Fruit fly (Drosophila melanogaster) whole organism, wandering third instar larva: ENCODE results near the gene CG42399.

Source experiments
- Abd-B ChIP-seq: fragments of >200 bp; optimal IDR thresholded peaks from 2 replicates; lab custom pipeline; 2017; ENCODE audit warnings: missing biosample characterization, missing genetic modification characterization
- CG32264 ChIP-seq: fragments of 200-800 bp; sonication (Bioruptor generic); optimal IDR thresholded peaks from 2 replicates; lab custom pipeline; 2016; ENCODE audit warnings: missing biosample characterization, missing genetic modification characterization
- CG9705 ChIP-seq: fragments of 200-800 bp; sonication (Bioruptor generic); optimal IDR thresholded peaks from 2 replicates; lab custom pipeline; 2018; ENCODE audit warnings: missing biosample characterization, mild to moderate bottlenecking, missing genetic modification characterization
- CrebA ChIP-seq: fragments of 200-800 bp; sonication (Bioruptor generic); optimal IDR thresholded peaks from 2 replicates; lab custom pipeline; 2016; ENCODE audit warnings: missing biosample characterization, mild to moderate bottlenecking, missing genetic modification characterization, borderline replicate concordance
- Dif ChIP-seq: fragments of 200-275, 200-300 bp; sonication (Bioruptor generic); optimal IDR thresholded peaks from 2 replicates; lab custom pipeline; 2018; ENCODE audit warnings: missing biosample characterization, missing genetic modification characterization; ENCODE audit not compliant: partially characterized antibody
- GATAd ChIP-seq: sonication (Bioruptor generic); optimal IDR thresholded peaks from 2 replicates; lab custom pipeline; 2016; ENCODE audit warnings: missing biosample characterization, missing genetic modification characterization
- HLH106 ChIP-seq: fragments of 200-800 bp; optimal IDR thresholded peaks from 3 replicates; lab custom pipeline; 2019; ENCODE audit warnings: missing biosample characterization, mild to moderate bottlenecking, missing genetic modification characterization, moderate library complexity
- Hnf4 ChIP-seq: fragments of 200-800 bp; sonication (Bioruptor generic); optimal IDR thresholded peaks from 2 replicates; lab custom pipeline; 2016; ENCODE audit warnings: missing biosample characterization, mild to moderate bottlenecking, missing genetic modification characterization
- Hr78 ChIP-seq: fragments of >200 bp; optimal IDR thresholded peaks from 2 replicates; lab custom pipeline; 2017; ENCODE audit warnings: missing biosample characterization, missing genetic modification characterization
- Hr83 ChIP-seq: fragments of 200-300 bp; sonication (Bioruptor generic); optimal IDR thresholded peaks from 2 replicates; lab custom pipeline; 2016; ENCODE audit warnings: missing biosample characterization, mild to moderate bottlenecking, missing genetic modification characterization, moderate library complexity; ENCODE audit not compliant: poor library complexity, severe bottlenecking
- Jra ChIP-seq: sonication (Bioruptor generic); optimal IDR thresholded peaks from 2 replicates; lab custom pipeline; 2016; ENCODE audit warnings: missing biosample characterization, missing genetic modification characterization
- Mio ChIP-seq: sonication (Bioruptor generic); optimal IDR thresholded peaks from 2 replicates; lab custom pipeline; 2016; ENCODE audit warnings: missing biosample characterization, missing genetic modification characterization
- Myc ChIP-seq: fragments of >200 bp; optimal IDR thresholded peaks from 2 replicates; lab custom pipeline; 2017
- N ChIP-seq: fragments of >200 bp; optimal IDR thresholded peaks from 2 replicates; lab custom pipeline; 2018; ENCODE audit warnings: missing biosample characterization, missing external identifiers, missing genetic modification characterization
- OdsH ChIP-seq: fragments of 200-800 bp; sonication (Bioruptor generic); optimal IDR thresholded peaks from 2 replicates; lab custom pipeline; 2016; ENCODE audit warnings: missing biosample characterization, mild to moderate bottlenecking, missing genetic modification characterization
- Rel ChIP-seq, 2 experiments: fragments of 200-800 bp; sonication (Bioruptor generic) in 1 of 2; optimal IDR thresholded peaks; 2 replicates in 1 of 2; 3 replicates in 1 of 2; lab custom pipeline; 2016 to 2019; ENCODE audit warnings: mild to moderate bottlenecking in 2 of 2, missing biosample characterization in 2 of 2, missing genetic modification characterization in 2 of 2, moderate library complexity in 1 of 2
- Sp1 ChIP-seq: fragments of 200-800 bp; sonication (Bioruptor generic); optimal IDR thresholded peaks from 3 replicates; lab custom pipeline; 2019; ENCODE audit warnings: missing biosample characterization, mild to moderate bottlenecking, missing genetic modification characterization, moderate library complexity
- Vsx2 ChIP-seq: fragments of 200-300, 225-300 bp; sonication (Bioruptor generic); optimal IDR thresholded peaks from 2 replicates; lab custom pipeline; 2018; ENCODE audit warnings: missing biosample characterization, missing genetic modification characterization; ENCODE audit not compliant: partially characterized antibody
- br ChIP-seq: fragments of 200-800 bp; sonication (Bioruptor generic); optimal IDR thresholded peaks from 2 replicates; lab custom pipeline; 2016; ENCODE audit warnings: missing biosample characterization, missing genetic modification characterization
- brk ChIP-seq: fragments of 200-800 bp; sonication (Bioruptor generic); optimal IDR thresholded peaks from 2 replicates; lab custom pipeline; 2016; ENCODE audit warnings: missing biosample characterization, mild to moderate bottlenecking, missing genetic modification characterization
- dl ChIP-seq, 2 experiments: fragments of 175-275, 200-275 bp in 1 of 2; fragments of 200-275 bp in 1 of 2; sonication (Bioruptor generic); optimal IDR thresholded peaks; lab custom pipeline; 2018; ENCODE audit warnings: mild to moderate bottlenecking in 2 of 2, missing biosample characterization in 2 of 2, missing genetic modification characterization in 2 of 2, moderate library complexity in 2 of 2; ENCODE audit not compliant: partially characterized antibody in 2 of 2, insufficient read depth in 1 of 2
- dmrt93B ChIP-seq: fragments of 200-800 bp; sonication (Bioruptor generic); optimal IDR thresholded peaks from 2 replicates; lab custom pipeline; 2018; ENCODE audit warnings: missing biosample characterization, mild to moderate bottlenecking, missing genetic modification characterization
- dsf ChIP-seq: sonication (Bioruptor generic); optimal IDR thresholded peaks from 2 replicates; lab custom pipeline; 2016; ENCODE audit warnings: missing biosample characterization, missing genetic modification characterization, borderline replicate concordance
- ey ChIP-seq: fragments of 200-800 bp; sonication (Bioruptor generic); optimal IDR thresholded peaks from 2 replicates; lab custom pipeline; 2016; ENCODE audit warnings: missing biosample characterization, missing genetic modification characterization
- foxo ChIP-seq, 2 experiments: fragments of 200-800 bp; sonication (Bioruptor generic); optimal IDR thresholded peaks; 2 replicates in 1 of 2; 3 replicates in 1 of 2; lab custom pipeline; 2016 to 2017; ENCODE audit warnings: missing biosample characterization in 2 of 2, missing genetic modification characterization in 2 of 2
- fru ChIP-seq: fragments of 200-800 bp; sonication (Bioruptor generic); optimal IDR thresholded peaks from 3 replicates; lab custom pipeline; 2016; ENCODE audit warnings: missing biosample characterization, mild to moderate bottlenecking, missing genetic modification characterization
- h ChIP-seq: fragments of 200-800 bp; sonication (Bioruptor generic); optimal IDR thresholded peaks from 3 replicates; lab custom pipeline; 2016; ENCODE audit warnings: missing biosample characterization, mild to moderate bottlenecking, missing genetic modification characterization
- jim ChIP-seq: fragments of 175-275, 200-325 bp; sonication (Bioruptor generic); optimal IDR thresholded peaks from 2 replicates; lab custom pipeline; 2016; ENCODE audit warnings: missing biosample characterization, mild to moderate bottlenecking, missing genetic modification characterization
- lola ChIP-seq: fragments of >200 bp; optimal IDR thresholded peaks from 2 replicates; lab custom pipeline; 2017; ENCODE audit warnings: missing biosample characterization, missing genetic modification characterization
- pan ChIP-seq: fragments of >200 bp; optimal IDR thresholded peaks from 2 replicates; lab custom pipeline; 2017
- psq ChIP-seq: fragments of 200-800 bp; sonication (Bioruptor generic); optimal IDR thresholded peaks from 3 replicates; lab custom pipeline; 2017; ENCODE audit warnings: missing biosample characterization, mild to moderate bottlenecking, missing genetic modification characterization, moderate library complexity
- rgr ChIP-seq: fragments of 200-800 bp; sonication (Bioruptor generic); optimal IDR thresholded peaks from 3 replicates; lab custom pipeline; 2016; ENCODE audit warnings: missing biosample characterization, mild to moderate bottlenecking, missing genetic modification characterization
- sage ChIP-seq: fragments of 200-800 bp; sonication (Bioruptor generic); optimal IDR thresholded peaks from 2 replicates; lab custom pipeline; 2016; ENCODE audit warnings: missing biosample characterization, mild to moderate bottlenecking, missing genetic modification characterization
- sv ChIP-seq: fragments of 200-800 bp; sonication (Bioruptor generic); optimal IDR thresholded peaks from 3 replicates; lab custom pipeline; 2016; ENCODE audit warnings: missing biosample characterization, missing genetic modification characterization
- tai ChIP-seq: sonication (Bioruptor generic); optimal IDR thresholded peaks from 2 replicates; lab custom pipeline; 2016; ENCODE audit warnings: missing biosample characterization, missing genetic modification characterization
- usp ChIP-seq: fragments of >200 bp; optimal IDR thresholded peaks from 2 replicates; lab custom pipeline; 2017; ENCODE audit warnings: missing biosample characterization, missing genetic modification characterization
- woc ChIP-seq: sonication (Bioruptor generic); optimal IDR thresholded peaks from 2 replicates; lab custom pipeline; 2016; ENCODE audit warnings: missing biosample characterization, mild to moderate bottlenecking, missing genetic modification characterization

CG42399 gene

DNA sequence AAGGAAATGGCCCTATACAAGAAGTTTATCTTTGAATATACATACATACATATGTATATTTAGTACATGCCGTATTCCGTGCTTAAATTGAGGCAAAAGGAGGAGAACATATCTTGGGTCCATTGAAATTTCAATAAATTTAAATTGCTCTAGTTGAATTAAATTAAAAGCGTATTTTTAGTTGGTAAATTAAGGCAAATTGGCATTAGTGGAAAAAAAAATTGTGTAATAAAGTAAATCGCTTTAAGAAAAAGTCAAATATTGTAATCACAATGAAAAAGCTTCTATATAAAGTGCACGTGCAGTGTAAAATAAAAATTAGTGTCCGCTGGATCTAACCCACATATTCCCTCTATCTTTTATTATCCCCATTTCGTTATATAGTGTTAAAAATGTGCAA, 9.1 kb upstream of the CG42399 start:
- TF ChIP-seq jim (GFP tag; lab: Kevin White, UChicago) (no peak), sage (peak; percentile 42)
- TF ChIP-seq, all 38 proteins: peak for 1

DNA sequence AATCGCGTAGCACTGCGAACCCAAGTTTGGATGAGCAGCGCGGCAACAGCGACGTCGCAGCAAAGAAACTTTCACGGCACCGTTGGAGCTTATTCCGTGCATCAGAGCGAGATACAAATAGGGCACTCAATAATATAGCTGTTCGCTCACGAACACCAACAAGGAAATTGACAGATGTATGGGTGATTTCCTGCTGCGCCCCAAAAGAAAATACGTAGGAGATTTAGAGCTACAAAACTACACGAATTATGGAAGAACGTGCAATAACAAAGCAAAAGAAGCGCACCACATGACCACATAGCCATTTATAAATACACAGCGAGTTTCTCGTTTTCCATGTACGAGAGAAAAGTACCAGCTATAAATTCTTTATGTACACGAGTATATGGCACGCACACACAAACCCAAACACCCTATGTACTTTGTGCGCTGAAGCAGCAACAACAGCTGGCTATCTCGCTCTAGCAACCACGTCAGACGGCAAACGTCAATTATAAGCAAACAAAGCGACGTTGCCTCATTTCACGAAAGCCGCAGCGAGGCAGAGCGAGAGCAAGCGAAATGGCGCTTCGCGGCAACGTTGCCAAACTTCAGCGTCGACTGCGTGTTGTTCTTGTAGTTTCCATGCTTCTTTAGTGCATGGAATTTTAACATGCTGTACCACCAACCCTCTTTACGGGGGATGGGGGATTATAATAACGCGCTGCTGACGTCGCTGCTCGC, 8.5 kb upstream of the CG42399 start:
- TF ChIP-seq brk (GFP tag; lab: Kevin White, UChicago), result peak; percentile 87
- no peak for TF ChIP-seq Mio (GFP tag; lab: Kevin White, UChicago)
- no peak for TF ChIP-seq lola
- no peak for TF ChIP-seq CG9705 (GFP tag; lab: Kevin White, UChicago)
- TF ChIP-seq Myc, result no peak
- peak; percentile 61 for TF ChIP-seq h (GFP tag; lab: Kevin White, UChicago)
- TF ChIP-seq tai, result peak; percentile 71
- TF ChIP-seq sv (GFP tag; lab: Kevin White, UChicago), result peak; percentile 28
- peak; percentile 1 for TF ChIP-seq rgr (GFP tag; lab: Kevin White, UChicago)
- no peak for TF ChIP-seq jim (GFP tag; lab: Kevin White, UChicago)
- TF ChIP-seq Hr83 (GFP tag; lab: Kevin White, UChicago), result peak; percentile 61
- TF ChIP-seq Rel (GFP tag; optimal IDR thresholded peaks at IDR 0.05; lab: Kevin White, UChicago), result peak; percentile 48
- TF ChIP-seq Rel (tag; optimal IDR thresholded peaks at IDR 0.05; lab: Kevin White, UChicago), result peak; percentile 71
- no peak for TF ChIP-seq HLH106
- no peak for TF ChIP-seq GATAd (GFP tag; lab: Kevin White, UChicago)
- peak; percentile 83 for TF ChIP-seq Jra (GFP tag; lab: Kevin White, UChicago)
- peak; percentile 51 for TF ChIP-seq CG32264 (GFP tag; lab: Kevin White, UChicago)
- peak; percentile 90 for TF ChIP-seq CrebA
- peak; percentile 43 for TF ChIP-seq fru (GFP tag; lab: Kevin White, UChicago)
- peak; percentile 73 for TF ChIP-seq Sp1 (GFP tag; lab: Kevin White, UChicago)
- TF ChIP-seq ey (GFP tag; lab: Kevin White, UChicago), result no peak
- TF ChIP-seq psq (GFP tag; lab: Kevin White, UChicago), result peak; percentile 54
- peak in 1 of 2 experiments; percentile 50 for TF ChIP-seq dl (GFP tag; optimal IDR thresholded peaks at IDR 0.05; lab: Kevin White, UChicago; ENCODE audit: insufficient read depth in 1 of 2, partially characterized antibody in 2 of 2)
- TF ChIP-seq foxo (GFP tag; optimal IDR thresholded peaks at IDR 0.05; lab: Kevin White, UChicago), result peak; percentile 17 to 75
- TF ChIP-seq Vsx2 (GFP tag; lab: Kevin White, UChicago), result peak; percentile 47
- TF ChIP-seq Hnf4 (GFP tag; lab: Kevin White, UChicago), result peak; percentile 74
- peak; percentile 86 for TF ChIP-seq N (GFP tag; lab: Kevin White, UChicago)
- no peak for TF ChIP-seq woc (GFP tag; lab: Kevin White, UChicago)
- no peak for TF ChIP-seq dmrt93B
- peak; percentile 53 for TF ChIP-seq br (GFP tag; lab: Kevin White, UChicago)
- TF ChIP-seq pan, result no peak
- TF ChIP-seq Dif (GFP tag; lab: Kevin White, UChicago), result peak; percentile 68
- TF ChIP-seq Abd-B (GFP tag; lab: Kevin White, UChicago), result peak; percentile 20
- peak; percentile 67 for TF ChIP-seq sage
- peak; percentile 22 for TF ChIP-seq OdsH (GFP tag; lab: Kevin White, UChicago)

DNA sequence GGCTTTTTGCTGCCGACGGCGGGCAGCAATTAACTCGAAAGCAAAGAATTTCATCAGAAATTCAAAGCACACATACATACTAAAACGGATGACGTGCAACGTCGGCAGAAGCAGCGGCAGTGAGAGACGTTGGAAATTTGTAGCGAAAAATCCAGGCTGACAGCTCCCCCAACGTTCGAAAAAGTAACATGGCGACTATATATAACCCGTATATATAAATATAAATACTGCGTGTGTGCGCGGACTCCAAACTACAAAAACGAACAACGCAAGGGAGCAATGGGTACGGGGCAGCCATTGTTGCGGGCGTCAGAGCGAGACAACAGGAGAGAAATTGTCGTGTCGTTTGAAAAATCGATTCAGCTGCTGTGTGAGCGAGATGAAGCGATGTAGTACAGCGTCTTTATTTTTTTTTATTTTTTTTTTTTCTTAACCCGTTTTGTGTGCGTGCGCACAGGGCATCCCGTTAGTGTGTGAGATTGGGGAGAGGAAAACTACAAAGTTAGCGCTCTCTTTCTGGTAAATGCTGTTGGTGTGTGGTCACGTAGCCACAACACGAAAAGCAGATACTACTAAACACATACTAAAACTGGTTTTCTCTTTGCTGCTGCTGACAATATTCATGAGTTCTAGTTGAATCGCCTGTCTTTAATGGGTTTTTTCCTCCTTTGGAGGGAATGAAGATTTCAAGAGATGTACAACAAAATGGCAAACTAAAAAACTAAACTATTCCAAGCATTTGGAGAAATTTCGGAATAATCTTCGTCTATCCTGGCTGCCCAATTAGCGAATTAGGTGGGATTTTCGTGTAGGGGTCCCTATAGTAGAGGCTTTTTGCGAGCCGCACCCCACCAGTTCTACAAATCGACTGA, 7.7 kb upstream of the CG42399 start:
- TF ChIP-seq Abd-B (GFP tag; lab: Kevin White, UChicago) (no peak), rgr (GFP tag; lab: Kevin White, UChicago) (peak; percentile 50), fru (GFP tag; lab: Kevin White, UChicago) (peak; percentile 75), Hnf4 (GFP tag; lab: Kevin White, UChicago) (peak; percentile 72), dmrt93B (no peak), Dif (GFP tag; lab: Kevin White, UChicago) (peak; percentile 55), Hr83 (GFP tag; lab: Kevin White, UChicago) (peak; percentile 77), CrebA (peak; percentile 97), N (GFP tag; lab: Kevin White, UChicago) (no peak), Vsx2 (GFP tag; lab: Kevin White, UChicago) (peak; percentile 74), HLH106 (peak; percentile 8), jim (GFP tag; lab: Kevin White, UChicago) (peak; percentile 89), dl (GFP tag; optimal IDR thresholded peaks at IDR 0.05; lab: Kevin White, UChicago; ENCODE audit: insufficient read depth in 1 of 2, partially characterized antibody in 2 of 2) (peak; percentile 5 to 39), pan (no peak), Rel (GFP tag; optimal IDR thresholded peaks at IDR 0.05; lab: Kevin White, UChicago) (peak; percentile 98), Rel (tag; optimal IDR thresholded peaks at IDR 0.05; lab: Kevin White, UChicago) (peak; percentile 57), CG32264 (GFP tag; lab: Kevin White, UChicago) (peak; percentile 48), Hr78 (no peak), psq (GFP tag; lab: Kevin White, UChicago) (peak; percentile 65), Myc (no peak), lola (no peak), CG9705 (GFP tag; lab: Kevin White, UChicago) (peak; percentile 33), dsf (GFP tag; lab: Kevin White, UChicago) (peak; percentile 45), br (GFP tag; lab: Kevin White, UChicago) (peak; percentile 81), ey (GFP tag; lab: Kevin White, UChicago) (no peak), h (GFP tag; lab: Kevin White, UChicago) (peak; percentile 82), usp (GFP tag; lab: Kevin White, UChicago) (no peak), Jra (GFP tag; lab: Kevin White, UChicago) (peak; percentile 74), tai (peak; percentile 54), GATAd (GFP tag; lab: Kevin White, UChicago) (no peak), Sp1 (GFP tag; lab: Kevin White, UChicago) (peak; percentile 79)
